Worm (Caenorhabditis elegans) whole organism, L4/young adult: ENCODE data around the gene btb-5.
"Not testable (repeated sequence)": the region's sequence is repeated elsewhere in the genome, so short reads cannot be mapped to it uniquely, and the experiment has no call there.

ENCODE experiments used
- W03F9.2 ChIP-seq: fragments of 150-350 bp; optimal IDR thresholded peaks from 2 replicates; lab custom pipeline; 2014; ENCODE audit warnings: missing biosample characterization, missing genetic modification characterization
- dao-5 ChIP-seq: sonication (generic microtip); optimal IDR thresholded peaks from 2 replicates; lab custom pipeline; 2016; ENCODE audit warnings: missing genotype, missing genetic modification characterization, moderate library complexity, missing compliant biosample characterization
- him-1 ChIP-seq: sonication (generic microtip); optimal IDR thresholded peaks from 2 replicates; lab custom pipeline; 2016; ENCODE audit warnings: missing genotype, missing genetic modification reagents, missing genetic modification characterization, missing compliant biosample characterization

ce11 chrIII:98822-99221 is 37.9 kb upstream of the btb-5 start, which contains the start of gene C29F9.9:
- TF ChIP-seq him-1, W03F9.2, dao-5 (tag; lab: Kevin White, UChicago): not testable (repeated sequence)
